Fruit fly (Drosophila melanogaster) whole organism, pupa: ENCODE measurements around the gene Nup205.

Experiments used
- CG10348 ChIP-seq: fragments of 200-800 bp; sonication (Bioruptor generic); IDR thresholded peaks from 2 replicates; pipeline ENCODE4 v1.3.6; 2022; ENCODE audit warnings: missing biosample characterization, missing genetic modification characterization
- CG13204 ChIP-seq: fragments of 200-800 bp; sonication (Bioruptor generic); optimal IDR thresholded peaks from 2 replicates; lab custom pipeline; 2018; ENCODE audit warnings: missing biosample characterization, mild to moderate bottlenecking, missing genetic modification characterization, moderate library complexity
- CG32121 ChIP-seq: fragments of 200-800 bp; sonication (Bioruptor generic); IDR thresholded peaks from 2 replicates; pipeline ENCODE4 v1.3.6; 2022; ENCODE audit warnings: missing biosample characterization, missing genetic modification characterization
- CG34367 ChIP-seq: fragments of 200-800 bp; sonication (Bioruptor generic); optimal IDR thresholded peaks from 2 replicates; lab custom pipeline; 2018; ENCODE audit warnings: missing biosample characterization, mild to moderate bottlenecking, missing genetic modification characterization
- CG8159 ChIP-seq: fragments of 200-800 bp; sonication (Bioruptor generic); optimal IDR thresholded peaks from 3 replicates; lab custom pipeline; 2018; ENCODE audit warnings: missing biosample characterization, mild to moderate bottlenecking, missing genetic modification characterization, moderate library complexity
- CG8301 ChIP-seq: fragments of 200-800 bp; sonication (Bioruptor generic); optimal IDR thresholded peaks from 2 replicates; lab custom pipeline; 2018; ENCODE audit warnings: missing biosample characterization, mild to moderate bottlenecking, missing genetic modification characterization
- CG9948 ChIP-seq: fragments of 200-800 bp; sonication (Bioruptor generic); optimal IDR thresholded peaks from 2 replicates; lab custom pipeline; 2018; ENCODE audit warnings: missing biosample characterization, mild to moderate bottlenecking, missing genetic modification characterization, moderate library complexity
- D1 ChIP-seq: fragments of 200-800 bp; sonication (Bioruptor generic); optimal IDR thresholded peaks from 2 replicates; lab custom pipeline; 2018; ENCODE audit warnings: missing biosample characterization, mild to moderate bottlenecking, missing genetic modification characterization, moderate library complexity
- Ets98B ChIP-seq: fragments of 200-800 bp; sonication (Bioruptor generic); IDR thresholded peaks from 2 replicates; pipeline ENCODE4 v1.3.6; 2022; ENCODE audit warnings: missing biosample characterization, missing genetic modification characterization
- Pif1A ChIP-seq: fragments of 200-800 bp; sonication (Bioruptor generic); optimal IDR thresholded peaks from 3 replicates; lab custom pipeline; 2016; ENCODE audit warnings: missing biosample characterization, missing genetic modification characterization
- Snoo ChIP-seq: fragments of 200-800 bp; sonication (Bioruptor generic); optimal IDR thresholded peaks from 3 replicates; lab custom pipeline; 2017; ENCODE audit warnings: missing biosample characterization, mild to moderate bottlenecking, missing genetic modification characterization, inconsistent platforms
- fd96Ca ChIP-seq: fragments of 200-800 bp; sonication (Bioruptor generic); IDR thresholded peaks from 3 replicates; pipeline ENCODE4 v1.3.6; 2022; ENCODE audit warnings: missing biosample characterization, missing genetic modification characterization
- gl ChIP-seq: fragments of 200-800 bp; sonication (Bioruptor generic); optimal IDR thresholded peaks from 2 replicates; lab custom pipeline; 2018; ENCODE audit warnings: missing biosample characterization, mild to moderate bottlenecking, missing genetic modification characterization

DNA sequence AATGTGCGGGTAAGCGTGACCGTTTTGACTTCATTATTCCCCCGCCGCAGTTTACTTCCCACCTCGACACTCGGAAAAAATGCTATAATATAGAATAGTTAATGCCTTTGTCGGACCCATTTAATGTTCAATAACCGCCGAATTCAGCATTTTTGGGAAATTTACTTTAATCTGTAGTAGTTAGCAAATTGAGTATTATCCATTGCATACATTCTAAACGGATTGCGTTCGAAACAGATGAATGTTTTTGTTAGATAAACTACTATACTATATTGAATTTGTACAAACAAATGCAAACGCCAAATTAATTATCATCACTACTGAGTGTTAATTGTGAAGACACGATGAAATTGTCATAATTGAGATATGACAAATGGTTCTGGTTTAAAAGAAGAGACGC is 32.2 kb downstream of the Nup205 start:
- TF ChIP-seq fd96Ca (no peak), CG13204 (GFP tag; lab: Kevin White, UChicago) (no peak), CG8159 (tag; lab: Kevin White, UChicago) (peak; percentile 42), D1 (no peak), gl (tag; lab: Kevin White, UChicago) (no peak), Snoo (tag; lab: Kevin White, UChicago) (no peak), CG10348 (GFP tag; lab: Robert Waterston, UW) (no peak), CG8301 (tag; lab: Kevin White, UChicago) (peak; percentile 33), CG32121 (GFP tag; lab: Robert Waterston, UW) (no peak), Ets98B (GFP tag; lab: Robert Waterston, UW) (no peak), Pif1A (GFP tag; lab: Kevin White, UChicago) (no peak), CG34367 (tag; lab: Kevin White, UChicago) (no peak), CG9948 (peak; percentile 15)
